Worm (Caenorhabditis elegans): Measurements from ENCODE around the gene rcd-1.

The rcd-1 gene

DNA sequence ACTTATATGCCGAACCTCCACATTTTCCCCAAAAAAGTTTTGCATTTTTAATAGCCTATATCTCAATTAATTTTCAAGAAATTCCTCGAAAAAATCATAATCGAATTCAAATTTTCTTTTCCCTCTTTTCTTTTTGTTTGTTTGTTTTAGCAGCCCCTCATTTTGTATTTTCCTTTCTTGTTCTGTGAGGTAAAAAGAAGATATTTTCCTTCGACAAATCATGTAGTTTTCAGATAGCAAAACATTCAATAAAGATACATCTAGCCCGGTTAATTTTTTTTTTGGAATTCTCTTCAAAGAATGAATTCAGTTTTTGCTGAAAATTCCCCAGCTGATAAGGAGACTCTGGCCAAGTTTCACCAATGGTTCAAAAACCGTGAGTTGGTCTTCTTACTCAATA lies 22.0 kb downstream of the rcd-1 start, which contains the start of gene T24E12.3:
T24E12.3 (plus strand) TSS at position 301 of the 400 bp plus-strand sequence.
- TF ChIP-seq ceh-48 (tag; optimal IDR thresholded peaks at IDR 0.05) (no peak), unc-55 (GFP tag; optimal IDR thresholded peaks at IDR 0.05) (no peak), hlh-13 (GFP tag; optimal IDR thresholded peaks at IDR 0.05) (no peak), Y22D7AL.16 (tag; optimal IDR thresholded peaks at IDR 0.05) (no peak), ref-2 (tag; optimal IDR thresholded peaks at IDR 0.05) (no peak), pros-1 (tag; optimal IDR thresholded peaks at IDR 0.05) (no peak), gmeb-2 (tag; optimal IDR thresholded peaks at IDR 0.05) (no peak), tbx-2 (tag; optimal IDR thresholded peaks at IDR 0.05) (no peak), ets-4 (tag; optimal IDR thresholded peaks at IDR 0.05) (no peak), C08G9.2 (tag; optimal IDR thresholded peaks at IDR 0.05) (no peak), nhr-232 (tag; optimal IDR thresholded peaks at IDR 0.05) (no peak), ceh-2 (tag; optimal IDR thresholded peaks at IDR 0.05) (no peak), ceh-31 (tag; optimal IDR thresholded peaks at IDR 0.05) (no peak)

ce11 chrII:3777802-3778201 lies 24.1 kb downstream of the rcd-1 start:
- TF ChIP-seq T23F11.4 (GFP tag; optimal IDR thresholded peaks at IDR 0.05) (no peak), lin-11 (tag; optimal IDR thresholded peaks at IDR 0.05) (no peak), tbx-2 (tag; optimal IDR thresholded peaks at IDR 0.05) (no peak), odd-2 (tag; optimal IDR thresholded peaks at IDR 0.05) (no peak), ceh-6 (GFP tag; optimal IDR thresholded peaks at IDR 0.05) (no peak), K02D7.2 (tag; optimal IDR thresholded peaks at IDR 0.05) (no peak), ets-4 (tag; optimal IDR thresholded peaks at IDR 0.05) (no peak), pha-4 (tag; optimal IDR thresholded peaks at IDR 0.05) (no peak), ceh-19 (GFP tag; optimal IDR thresholded peaks at IDR 0.05) (no peak), K09A11.1 (tag; optimal IDR thresholded peaks at IDR 0.05; ENCODE audit: insufficient read depth) (no peak), ceh-48 (tag; optimal IDR thresholded peaks at IDR 0.05) (no peak), elt-4 (tag; optimal IDR thresholded peaks at IDR 0.05) (no peak), nhr-232 (tag; optimal IDR thresholded peaks at IDR 0.05) (no peak), tbx-7 (tag; optimal IDR thresholded peaks at IDR 0.05) (no peak), zip-5 (tag; optimal IDR thresholded peaks at IDR 0.05) (no peak)

DNA sequence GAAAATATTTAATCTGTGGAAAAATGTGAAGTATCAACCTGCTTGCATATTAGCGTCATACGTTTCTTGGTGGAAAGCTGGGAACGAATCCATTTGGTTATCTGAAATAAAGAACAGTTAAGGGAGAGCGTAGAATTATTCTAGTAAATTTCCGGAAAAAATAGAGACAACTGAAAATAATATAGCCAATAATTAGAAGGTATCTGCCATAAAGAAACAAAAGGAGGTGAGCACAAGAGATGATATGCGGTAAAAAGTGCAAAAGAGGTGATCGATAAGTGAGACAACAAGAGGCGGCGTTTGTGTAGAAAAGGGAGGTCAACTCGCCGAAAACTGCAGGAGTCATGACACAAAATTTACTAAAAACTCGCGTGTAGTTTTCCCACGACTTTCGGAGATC lies 25.8 kb downstream of the rcd-1 start, which contains the start of gene T24E12.11:
T24E12.11 (minus strand) TSS at position 101 of the 400 bp plus-strand sequence.
- TF ChIP-seq ceh-18 (tag; optimal IDR thresholded peaks at IDR 0.05) (no peak), dmd-4 (tag; optimal IDR thresholded peaks at IDR 0.05; ENCODE audit: borderline replicate concordance) (no peak), ztf-16 (tag; optimal IDR thresholded peaks at IDR 0.05) (no peak), ahr-1 (tag; optimal IDR thresholded peaks at IDR 0.05) (no peak), che-1 (tag; optimal IDR thresholded peaks at IDR 0.05) (no peak), nfya-1 (tag; optimal IDR thresholded peaks at IDR 0.05) (no peak), elt-2 (tag; optimal IDR thresholded peaks at IDR 0.05) (no peak), unc-55 (GFP tag; optimal IDR thresholded peaks at IDR 0.05) (no peak), sox-2 (GFP tag; IDR thresholded peaks at IDR 0.05) (no peak), lim-6 (tag; optimal IDR thresholded peaks at IDR 0.05) (no peak), syd-9 (tag; optimal IDR thresholded peaks at IDR 0.05) (no peak), sdc-2 (tag; optimal IDR thresholded peaks at IDR 0.05) (no peak), ets-4 (tag; optimal IDR thresholded peaks at IDR 0.05) (no peak), fkh-6 (tag; optimal IDR thresholded peaks at IDR 0.05) (no peak), hlh-8 (tag; optimal IDR thresholded peaks at IDR 0.05) (no peak), hlh-30 (tag; optimal IDR thresholded peaks at IDR 0.05; ENCODE audit: insufficient read depth) (no peak), ama-1 (optimal IDR thresholded peaks at IDR 0.05) (no peak), hlh-6 (tag; optimal IDR thresholded peaks at IDR 0.05) (no peak)
